Worm (Caenorhabditis elegans) whole organism, midembryonic: ENCODE measurements around the gene C34C12.9.

Source experiments
- cog-1 ChIP-seq: sonication (generic microtip); optimal IDR thresholded peaks from 2 replicates; lab custom pipeline; 2016; ENCODE audit warnings: missing genetic modification characterization, missing compliant biosample characterization
- flt-1 ChIP-seq: fragments of 200-800 bp; sonication (Bioruptor generic); IDR thresholded peaks from 2 replicates; pipeline ENCODE4 v1.3.6; 2022; ENCODE audit warnings: missing genetic modification characterization, missing compliant biosample characterization
- ztf-23 ChIP-seq: fragments of 200-800 bp; sonication (Bioruptor generic); IDR thresholded peaks from 2 replicates; pipeline ENCODE4 v1.3.6; 2022; ENCODE audit warnings: missing genetic modification reagents, missing genetic modification characterization, missing compliant biosample characterization
- ztf-29 ChIP-seq: fragments of 200-800 bp; sonication (Bioruptor generic); IDR thresholded peaks from 2 replicates; pipeline ENCODE4 v1.3.6; 2022; ENCODE audit warnings: missing genetic modification reagents, missing genetic modification characterization, missing compliant biosample characterization

DNA sequence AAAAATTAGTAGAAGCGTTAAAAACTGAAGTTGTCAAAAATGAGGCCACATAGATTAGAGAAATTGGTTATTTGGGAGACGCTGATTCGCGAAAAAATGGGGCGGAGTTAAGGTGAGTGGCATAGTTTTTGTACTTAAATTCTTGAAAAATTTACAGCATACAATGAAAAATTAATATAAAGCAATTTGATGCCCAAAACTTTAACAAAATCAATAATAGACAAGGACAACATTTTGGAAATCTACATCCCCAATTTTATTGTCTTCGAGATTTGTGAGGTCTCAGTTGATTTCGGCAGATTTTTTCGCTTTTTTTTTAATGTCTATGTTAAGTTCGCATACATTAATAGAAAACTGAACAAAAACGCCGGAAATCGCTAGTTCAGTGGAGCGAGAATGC, 933 bp upstream of the C34C12.9 start:
- TF ChIP-seq cog-1 (tag; lab: Kevin White, UChicago) (peak; percentile 66), ztf-23 (GFP tag; lab: Robert Waterston, UW) (no peak), ztf-29 (GFP tag; lab: Robert Waterston, UW) (no peak), flt-1 (0 out of 2 replicates have a peak, but pooled peaks have one; percentile 29)
